Worm (Caenorhabditis elegans) whole organism, mixed stage, embryonic: Measurements from ENCODE around the gene srw-119.

Experiments
- M03D4.4 ChIP-seq: sonication (generic microtip); optimal IDR thresholded peaks from 2 replicates; lab custom pipeline; 2017; ENCODE audit warnings: mild to moderate bottlenecking, missing genetic modification characterization, missing compliant biosample characterization
- bed-3 ChIP-seq: fragments of 200-800 bp; sonication (Bioruptor generic); optimal IDR thresholded peaks from 3 replicates; lab custom pipeline; 2018; ENCODE audit warnings: mild to moderate bottlenecking, missing genetic modification characterization, moderate library complexity, missing compliant biosample characterization
- blmp-1 ChIP-seq: fragments of 150-350 bp; optimal IDR thresholded peaks from 2 replicates; lab custom pipeline; 2014; ENCODE audit warnings: missing biosample characterization, missing genetic modification characterization
- ceh-39 ChIP-seq: fragments of 150-350 bp; optimal IDR thresholded peaks from 2 replicates; lab custom pipeline; 2014; ENCODE audit warnings: missing biosample characterization, missing genetic modification characterization
- ceh-43 ChIP-seq: fragments of 200-800 bp; sonication (Bioruptor generic); optimal IDR thresholded peaks from 2 replicates; lab custom pipeline; 2018; ENCODE audit warnings: mild to moderate bottlenecking, missing genetic modification characterization, moderate library complexity, missing compliant biosample characterization
- ceh-83 ChIP-seq: fragments of 200-800 bp; sonication (Bioruptor generic); optimal IDR thresholded peaks from 2 replicates; lab custom pipeline; 2018; ENCODE audit warnings: mild to moderate bottlenecking, missing genetic modification characterization, missing compliant biosample characterization
- ces-1 ChIP-seq: fragments of 150-350 bp; optimal IDR thresholded peaks from 2 replicates; lab custom pipeline; 2014; ENCODE audit warnings: missing biosample characterization, missing genetic modification reagents, missing genetic modification characterization
- cnd-1 ChIP-seq: fragments of 200-800 bp; sonication (Bioruptor generic); optimal IDR thresholded peaks from 2 replicates; lab custom pipeline; 2018; ENCODE audit warnings: mild to moderate bottlenecking, missing genetic modification characterization, missing compliant biosample characterization
- drap-1 ChIP-seq: fragments of 200-800 bp; sonication (Bioruptor generic); optimal IDR thresholded peaks from 3 replicates; lab custom pipeline; 2018; ENCODE audit warnings: mild to moderate bottlenecking, missing genetic modification characterization, missing compliant biosample characterization
- elt-1 ChIP-seq: sonication (generic microtip); optimal IDR thresholded peaks from 2 replicates; lab custom pipeline; 2017; ENCODE audit warnings: missing genetic modification characterization, mild to moderate bottlenecking, missing compliant biosample characterization, antibody characterized with exemption, moderate library complexity, borderline replicate concordance; ENCODE audit not compliant: insufficient read depth
- elt-3 ChIP-seq: fragments of 150-350 bp; optimal IDR thresholded peaks from 2 replicates; lab custom pipeline; 2014; ENCODE audit warnings: missing biosample characterization, missing genetic modification characterization
- flh-1 ChIP-seq: fragments of 200-800 bp; sonication (Bioruptor generic); optimal IDR thresholded peaks from 2 replicates; lab custom pipeline; 2018; ENCODE audit warnings: mild to moderate bottlenecking, missing genetic modification characterization, moderate library complexity, missing compliant biosample characterization
- ham-2 ChIP-seq: fragments of 200-800 bp; sonication (Bioruptor generic); optimal IDR thresholded peaks from 2 replicates; lab custom pipeline; 2018; ENCODE audit warnings: mild to moderate bottlenecking, missing genetic modification characterization, missing compliant biosample characterization
- hlh-1 ChIP-seq: fragments of 150-350 bp; optimal IDR thresholded peaks from 2 replicates; lab custom pipeline; 2014; ENCODE audit warnings: missing biosample characterization, missing genetic modification reagents, missing genetic modification characterization
- lin-13 ChIP-seq: fragments of 150-350 bp; optimal IDR thresholded peaks from 2 replicates; lab custom pipeline; 2014; ENCODE audit warnings: missing biosample characterization, missing genetic modification characterization
- lin-32 ChIP-seq: fragments of 200-800 bp; sonication (Bioruptor generic); optimal IDR thresholded peaks from 2 replicates; lab custom pipeline; 2018; ENCODE audit warnings: mild to moderate bottlenecking, missing genetic modification characterization, missing compliant biosample characterization
- lsy-2 ChIP-seq: fragments of 150-350 bp; optimal IDR thresholded peaks from 2 replicates; lab custom pipeline; 2014; ENCODE audit warnings: missing biosample characterization, missing genetic modification characterization
- mab-5 ChIP-seq: fragments of 150-350 bp; optimal IDR thresholded peaks from 2 replicates; lab custom pipeline; 2014; ENCODE audit warnings: missing biosample characterization, missing genetic modification characterization
- mep-1 ChIP-seq: fragments of 150-350 bp; optimal IDR thresholded peaks from 2 replicates; lab custom pipeline; 2017; ENCODE audit warnings: missing biosample characterization, missing genetic modification reagents, missing genetic modification characterization, inconsistent platforms
- mls-2 ChIP-seq: sonication (generic microtip); optimal IDR thresholded peaks from 2 replicates; lab custom pipeline; 2016; ENCODE audit warnings: mild to moderate bottlenecking, missing genetic modification characterization, moderate library complexity, missing compliant biosample characterization
- nhr-12 ChIP-seq: fragments of 150-350 bp; optimal IDR thresholded peaks from 2 replicates; lab custom pipeline; 2014; ENCODE audit warnings: missing biosample characterization, missing genetic modification characterization
- nhr-237 ChIP-seq: fragments of 150-350 bp; optimal IDR thresholded peaks from 2 replicates; lab custom pipeline; 2014; ENCODE audit warnings: missing biosample characterization, missing genetic modification characterization
- nhr-28 ChIP-seq: fragments of 150-350 bp; optimal IDR thresholded peaks from 2 replicates; lab custom pipeline; 2014; ENCODE audit warnings: missing biosample characterization, missing genetic modification characterization
- nhr-76 ChIP-seq: sonication (generic microtip); optimal IDR thresholded peaks from 2 replicates; lab custom pipeline; 2017; ENCODE audit warnings: missing biosample characterization, missing genetic modification characterization
- pha-4 ChIP-seq: fragments of 150-350 bp; optimal IDR thresholded peaks from 2 replicates; lab custom pipeline; 2018; ENCODE audit warnings: missing biosample characterization, missing genetic modification reagents, missing genetic modification characterization
- sem-2 ChIP-seq: fragments of 200-800 bp; sonication (Bioruptor generic); optimal IDR thresholded peaks from 2 replicates; lab custom pipeline; 2018; ENCODE audit warnings: mild to moderate bottlenecking, missing genetic modification characterization, missing compliant biosample characterization
- snpc-4 ChIP-seq: fragments of 150-350 bp; optimal IDR thresholded peaks from 2 replicates; lab custom pipeline; 2014; ENCODE audit warnings: missing biosample characterization, missing genetic modification characterization
- sptf-1 ChIP-seq: sonication (generic microtip); optimal IDR thresholded peaks from 2 replicates; lab custom pipeline; 2017; ENCODE audit warnings: mild to moderate bottlenecking, missing genetic modification characterization, moderate library complexity, missing compliant biosample characterization
- tbx-8 ChIP-seq: fragments of 200-800 bp; sonication (Bioruptor generic); optimal IDR thresholded peaks from 2 replicates; lab custom pipeline; 2018; ENCODE audit warnings: mild to moderate bottlenecking, missing genetic modification characterization, moderate library complexity, missing compliant biosample characterization
- unc-120 ChIP-seq: sonication (generic microtip); optimal IDR thresholded peaks from 2 replicates; lab custom pipeline; 2017; ENCODE audit warnings: missing genetic modification characterization, missing compliant biosample characterization; ENCODE audit not compliant: poor library complexity, severe bottlenecking
- unc-39 ChIP-seq: fragments of 150-350 bp; optimal IDR thresholded peaks from 2 replicates; lab custom pipeline; 2014; ENCODE audit warnings: missing biosample characterization, missing genetic modification characterization
- unc-62 ChIP-seq: fragments of 150-350 bp; optimal IDR thresholded peaks from 2 replicates; lab custom pipeline; 2014; ENCODE audit warnings: missing biosample characterization, missing genetic modification reagents, missing genetic modification characterization
- zip-8 ChIP-seq: fragments of 150-350 bp; optimal IDR thresholded peaks from 2 replicates; lab custom pipeline; 2014; ENCODE audit warnings: missing biosample characterization, missing genetic modification characterization
- ztf-11 ChIP-seq: fragments of 150-350 bp; optimal IDR thresholded peaks from 2 replicates; lab custom pipeline; 2014; ENCODE audit warnings: missing biosample characterization, missing genetic modification characterization

srw-119 gene

ce11 chrV:2999736-3000135 is at the start of gene srw-119:
srw-119 (minus strand) TSS chrV:2999836.
- no peak for TF ChIP-seq flh-1 (GFP tag; lab: Kevin White, UChicago)
- TF ChIP-seq lin-32, result no peak
- no peak for TF ChIP-seq lsy-2 (tag; lab: Kevin White, UChicago)
- no peak for TF ChIP-seq blmp-1 (tag; lab: Kevin White, UChicago)
- TF ChIP-seq, all 35 proteins: peak for 0

- TF ChIP-seq zip-8 (tag; lab: Kevin White, UChicago) (no peak), ceh-43 (GFP tag; lab: Kevin White, UChicago) (no peak), sem-2 (GFP tag; lab: Kevin White, UChicago) (no peak), elt-1 (no peak), unc-120 (tag; lab: Kevin White, UChicago) (no peak), mab-5 (no peak), bed-3 (no peak), mls-2 (tag; lab: Kevin White, UChicago) (no peak), unc-39 (tag; lab: Kevin White, UChicago) (no peak), lin-13 (tag; lab: Kevin White, UChicago) (no peak), ztf-11 (tag; lab: Kevin White, UChicago) (no peak), cnd-1 (tag; lab: Kevin White, UChicago) (no peak), mep-1 (tag; lab: Kevin White, UChicago) (no peak), blmp-1 (tag; lab: Kevin White, UChicago) (no peak), nhr-237 (no peak), flh-1 (GFP tag; lab: Kevin White, UChicago) (no peak), ceh-83 (GFP tag; lab: Kevin White, UChicago) (no peak), nhr-76 (tag; lab: Kevin White, UChicago) (no peak), tbx-8 (GFP tag; lab: Kevin White, UChicago) (no peak)
- TF ChIP-seq, all 35 proteins: peak for 0
Observed at ce11 chrV:3046364-3046763, 46.7 kb upstream of the srw-119 start.

- TF ChIP-seq snpc-4 (tag; lab: Kevin White, UChicago) (no peak), mep-1 (tag; lab: Kevin White, UChicago) (no peak)
Observed at ce11 chrV:3044837-3045236, 45.2 kb upstream of the srw-119 start, which contains the start of gene F59D6.1. F59D6.1 (plus strand) TSS chrV:3045137.

- no peak for TF ChIP-seq sem-2 (GFP tag; lab: Kevin White, UChicago)
- TF ChIP-seq snpc-4 (tag; lab: Kevin White, UChicago), result no peak
- TF ChIP-seq blmp-1 (tag; lab: Kevin White, UChicago), result no peak
- no peak for TF ChIP-seq flh-1 (GFP tag; lab: Kevin White, UChicago)
- no peak for TF ChIP-seq unc-120 (tag; lab: Kevin White, UChicago)
- no peak for TF ChIP-seq M03D4.4
Observed at ce11 chrV:3040930-3041329, 41.3 kb upstream of the srw-119 start.

- TF ChIP-seq unc-62 (GFP tag; lab: Kevin White, UChicago) (no peak), ceh-43 (GFP tag; lab: Kevin White, UChicago) (no peak), elt-1 (no peak), sptf-1 (no peak), tbx-8 (GFP tag; lab: Kevin White, UChicago) (no peak), hlh-1 (tag; lab: Kevin White, UChicago) (no peak), elt-3 (no peak), flh-1 (GFP tag; lab: Kevin White, UChicago) (no peak)
Observed at ce11 chrV:3039282-3039681, 39.6 kb upstream of the srw-119 start, which contains the start of gene chpf-2. chpf-2 (minus strand) TSS chrV:3039382.

ce11 chrV:3038058-3038457 is 38.4 kb upstream of the srw-119 start:
- TF ChIP-seq bed-3, result no peak
- TF ChIP-seq nhr-12 (tag; lab: Kevin White, UChicago), result no peak
- TF ChIP-seq sptf-1, result no peak
- TF ChIP-seq pha-4 (tag; lab: Kevin White, UChicago), result no peak
- no peak for TF ChIP-seq snpc-4 (tag; lab: Kevin White, UChicago)
- no peak for TF ChIP-seq mls-2 (tag; lab: Kevin White, UChicago)
- TF ChIP-seq drap-1 (GFP tag; lab: Kevin White, UChicago), result no peak
- TF ChIP-seq ceh-39 (tag; lab: Kevin White, UChicago), result no peak
- TF ChIP-seq ces-1 (GFP tag; lab: Kevin White, UChicago), result no peak
- TF ChIP-seq unc-39 (tag; lab: Kevin White, UChicago), result no peak
- no peak for TF ChIP-seq ceh-83 (GFP tag; lab: Kevin White, UChicago)
- no peak for TF ChIP-seq lin-13 (tag; lab: Kevin White, UChicago)
- no peak for TF ChIP-seq sem-2 (GFP tag; lab: Kevin White, UChicago)
- no peak for TF ChIP-seq nhr-237
- no peak for TF ChIP-seq nhr-28 (tag; lab: Kevin White, UChicago)
- no peak for TF ChIP-seq ham-2
